Fruit fly (Drosophila melanogaster) whole organism, embryonic: ENCODE measurements around the gene ps.

Experiments used
- Atf-2 ChIP-seq: fragments of 200-800 bp; sonication (Bioruptor generic); optimal IDR thresholded peaks from 2 replicates; lab custom pipeline; 2016; ENCODE audit warnings: missing biosample characterization, missing genetic modification characterization
- BEAF-32 ChIP-seq: fragments of 200-800 bp; sonication (Bioruptor generic); optimal IDR thresholded peaks from 3 replicates; lab custom pipeline; 2017; ENCODE audit warnings: missing biosample characterization, missing genetic modification characterization, mild to moderate bottlenecking, moderate library complexity, missing genetic modification reagents
- BtbVII ChIP-seq: fragments of 200-800 bp; sonication (Bioruptor generic); optimal IDR thresholded peaks from 3 replicates; lab custom pipeline; 2017; ENCODE audit warnings: missing biosample characterization, mild to moderate bottlenecking, missing genetic modification characterization
- C15 ChIP-seq: fragments of 200-800 bp; sonication (Bioruptor generic); IDR thresholded peaks from 3 replicates; pipeline ENCODE4 v1.3.6; 2022; ENCODE audit warnings: missing biosample characterization, missing genetic modification characterization
- CG10147 ChIP-seq: fragments of 200-800 bp; sonication (Bioruptor generic); optimal IDR thresholded peaks from 2 replicates; lab custom pipeline; 2019; ENCODE audit warnings: missing biosample characterization, mild to moderate bottlenecking, missing genetic modification characterization, moderate library complexity
- CG10209 ChIP-seq: fragments of 200-800 bp; sonication (Bioruptor generic); optimal IDR thresholded peaks from 3 replicates; lab custom pipeline; 2017; ENCODE audit warnings: missing biosample characterization, mild to moderate bottlenecking, missing genetic modification characterization, missing genetic modification reagents
- CG10654 ChIP-seq: fragments of 200-800 bp; sonication (Bioruptor generic); optimal IDR thresholded peaks from 2 replicates; lab custom pipeline; 2016; ENCODE audit warnings: missing biosample characterization, missing genetic modification characterization
- CG12391 ChIP-seq: fragments of 200-800 bp; sonication (Bioruptor generic); optimal IDR thresholded peaks from 3 replicates; lab custom pipeline; 2018; ENCODE audit warnings: missing biosample characterization, mild to moderate bottlenecking, missing genetic modification characterization, moderate library complexity
- CG12659 ChIP-seq: fragments of 200-800 bp; sonication (Bioruptor generic); optimal IDR thresholded peaks from 3 replicates; lab custom pipeline; 2017; ENCODE audit warnings: mild to moderate bottlenecking, missing biosample characterization, missing genetic modification reagents, missing genetic modification characterization
- CG13287 ChIP-seq: fragments of 200-800 bp; sonication (Bioruptor generic); IDR thresholded peaks from 2 replicates; pipeline ENCODE4 v1.3.6; 2022; ENCODE audit warnings: missing biosample characterization, missing genetic modification characterization; ENCODE audit not compliant: partially characterized antibody
- CG16779 ChIP-seq: fragments of 200-800 bp; sonication (Bioruptor generic); IDR thresholded peaks from 2 replicates; pipeline ENCODE4 v1.3.6; 2022; ENCODE audit warnings: missing biosample characterization, missing genetic modification characterization
- CG17328 ChIP-seq: fragments of 200-800 bp; sonication (Bioruptor generic); IDR thresholded peaks from 2 replicates; pipeline ENCODE4 v1.3.6; 2022; ENCODE audit warnings: missing biosample characterization, missing genetic modification characterization
- CG18262 ChIP-seq: fragments of 200-800 bp; optimal IDR thresholded peaks from 3 replicates; lab custom pipeline; 2019; ENCODE audit warnings: missing biosample characterization, mild to moderate bottlenecking, missing genetic modification characterization, moderate library complexity
- CG2116 ChIP-seq: fragments of 200-800 bp; sonication (Bioruptor generic); optimal IDR thresholded peaks from 3 replicates; lab custom pipeline; 2018; ENCODE audit warnings: missing biosample characterization, mild to moderate bottlenecking, missing genetic modification characterization
- CG2199 ChIP-seq: fragments of 200-800 bp; sonication (Bioruptor generic); IDR thresholded peaks from 3 replicates; pipeline ENCODE4 v1.3.6; 2022; ENCODE audit warnings: missing biosample characterization, missing genetic modification characterization
- CG33557 ChIP-seq: fragments of 200-800 bp; sonication (Bioruptor generic); optimal IDR thresholded peaks from 2 replicates; lab custom pipeline; 2019; ENCODE audit warnings: missing biosample characterization, mild to moderate bottlenecking, missing genetic modification characterization, moderate library complexity
- CG6654 ChIP-seq: fragments of 200-800 bp; sonication (Bioruptor generic); optimal IDR thresholded peaks from 2 replicates; lab custom pipeline; 2017; ENCODE audit warnings: missing biosample characterization, mild to moderate bottlenecking, missing genetic modification characterization
- CG7963 ChIP-seq: fragments of 200-800 bp; sonication (Bioruptor generic); IDR thresholded peaks from 3 replicates; pipeline ENCODE4 v1.3.6; 2022; ENCODE audit warnings: missing biosample characterization, missing genetic modification characterization; ENCODE audit not compliant: partially characterized antibody
- CG8924 ChIP-seq: fragments of 200-800 bp; optimal IDR thresholded peaks from 3 replicates; lab custom pipeline; 2019; ENCODE audit warnings: missing biosample characterization, mild to moderate bottlenecking, missing genetic modification characterization, moderate library complexity
- Dbx ChIP-seq: fragments of 200-800 bp; sonication (Bioruptor generic); IDR thresholded peaks from 3 replicates; pipeline ENCODE4 v1.3.6; 2022; ENCODE audit warnings: missing biosample characterization, missing genetic modification characterization
- Dip3 ChIP-seq: fragments of 200-800 bp; sonication (Bioruptor generic); optimal IDR thresholded peaks from 3 replicates; lab custom pipeline; 2016; ENCODE audit warnings: missing biosample characterization, missing genetic modification characterization
- Dll ChIP-seq: fragments of 200-800 bp; sonication (Bioruptor generic); IDR thresholded peaks from 4 replicates; pipeline ENCODE4 v1.3.6; 2022; ENCODE audit warnings: missing biosample characterization, missing genetic modification characterization; ENCODE audit not compliant: partially characterized antibody
- Doc2 ChIP-seq: fragments of 200-800 bp; sonication (Bioruptor generic); IDR thresholded peaks from 2 replicates; pipeline ENCODE4 v1.3.6; 2022; ENCODE audit warnings: missing biosample characterization, missing genetic modification characterization
- Doc3 ChIP-seq: fragments of 200-800 bp; sonication (Bioruptor generic); IDR thresholded peaks from 3 replicates; pipeline ENCODE4 v1.3.6; 2022; ENCODE audit warnings: missing biosample characterization, missing genetic modification characterization; ENCODE audit not compliant: partially characterized antibody
- Dref ChIP-seq: fragments of 200-800 bp; sonication (Bioruptor generic); IDR thresholded peaks from 2 replicates; pipeline ENCODE4 v1.3.6; 2022; ENCODE audit warnings: missing biosample characterization, missing genetic modification characterization
- Elba2 ChIP-seq: fragments of 200-800 bp; sonication (Bioruptor generic); optimal IDR thresholded peaks from 3 replicates; lab custom pipeline; 2016; ENCODE audit warnings: missing biosample characterization, missing genetic modification characterization
- Neu2 ChIP-seq: fragments of 200-800 bp; sonication (Bioruptor generic); optimal IDR thresholded peaks from 3 replicates; lab custom pipeline; 2016; ENCODE audit warnings: missing biosample characterization, missing genetic modification characterization, borderline replicate concordance
- Nf-YB ChIP-seq: fragments of 200-800 bp; sonication (Bioruptor generic); optimal IDR thresholded peaks from 3 replicates; lab custom pipeline; 2019; ENCODE audit warnings: missing biosample characterization, mild to moderate bottlenecking, missing genetic modification characterization, moderate library complexity
- Optix ChIP-seq: fragments of 200-800 bp; sonication (Bioruptor generic); IDR thresholded peaks from 3 replicates; pipeline ENCODE4 v1.3.6; 2022; ENCODE audit warnings: missing biosample characterization, missing genetic modification characterization
- Pdp1 ChIP-seq, 2 experiments: fragments of 200-800 bp; sonication (Bioruptor generic); optimal IDR thresholded peaks; 3 replicates each; lab custom pipeline; 2016; ENCODE audit warnings: missing biosample characterization in 2 of 2, missing genetic modification characterization in 2 of 2, mild to moderate bottlenecking in 1 of 2, moderate library complexity in 1 of 2
- Six4 ChIP-seq: fragments of 200-800 bp; sonication (Bioruptor generic); optimal IDR thresholded peaks from 2 replicates; lab custom pipeline; 2016; ENCODE audit warnings: missing biosample characterization, missing genetic modification characterization
- Vsx1 ChIP-seq: fragments of 200-800 bp; sonication (Bioruptor generic); optimal IDR thresholded peaks from 2 replicates; lab custom pipeline; 2017; ENCODE audit warnings: missing biosample characterization, mild to moderate bottlenecking, missing genetic modification characterization, missing genetic modification reagents
- ab ChIP-seq: fragments of 200-800 bp; sonication (Bioruptor generic); optimal IDR thresholded peaks from 2 replicates; lab custom pipeline; 2016; ENCODE audit warnings: missing biosample characterization, missing genetic modification characterization
- al ChIP-seq: fragments of 200-800 bp; sonication (Bioruptor generic); IDR thresholded peaks from 2 replicates; pipeline ENCODE4 v1.3.6; 2022; ENCODE audit warnings: missing biosample characterization, missing genetic modification characterization
- ara ChIP-seq: fragments of 200-800 bp; sonication (Bioruptor generic); IDR thresholded peaks from 2 replicates; pipeline ENCODE4 v1.3.6; 2022; ENCODE audit warnings: missing biosample characterization, missing genetic modification characterization
- bbx ChIP-seq: fragments of 200-800 bp; sonication (Bioruptor generic); IDR thresholded peaks from 2 replicates; pipeline ENCODE4 v1.3.6; 2022; ENCODE audit warnings: missing biosample characterization, missing genetic modification characterization; ENCODE audit not compliant: partially characterized antibody
- bigmax ChIP-seq: fragments of 200-800 bp; sonication (Bioruptor generic); optimal IDR thresholded peaks from 2 replicates; lab custom pipeline; 2018; ENCODE audit warnings: missing biosample characterization, mild to moderate bottlenecking, missing genetic modification characterization
- bowl ChIP-seq: fragments of 200-800 bp; sonication (Bioruptor generic); IDR thresholded peaks from 2 replicates; pipeline ENCODE4 v1.3.6; 2022; ENCODE audit warnings: missing biosample characterization, missing genetic modification characterization
- cwo ChIP-seq: fragments of 200-800 bp; sonication (Bioruptor generic); optimal IDR thresholded peaks from 3 replicates; lab custom pipeline; 2017; ENCODE audit warnings: missing biosample characterization, missing genetic modification characterization, mild to moderate bottlenecking, moderate library complexity, missing genetic modification reagents
- gcm ChIP-seq: fragments of 200-800 bp; sonication (Bioruptor generic); optimal IDR thresholded peaks from 2 replicates; lab custom pipeline; 2019; ENCODE audit warnings: missing biosample characterization, mild to moderate bottlenecking, missing genetic modification characterization, moderate library complexity
- hb ChIP-seq: fragments of 200-800 bp; sonication (Bioruptor generic); IDR thresholded peaks from 3 replicates; pipeline ENCODE4 v1.3.6; 2022; ENCODE audit warnings: missing biosample characterization, missing genetic modification characterization; ENCODE audit not compliant: partially characterized antibody
- hbn ChIP-seq: fragments of 200-800 bp; sonication (Bioruptor generic); IDR thresholded peaks from 2 replicates; pipeline ENCODE4 v1.3.6; 2022; ENCODE audit warnings: missing biosample characterization, missing genetic modification characterization; ENCODE audit not compliant: partially characterized antibody
- knrl ChIP-seq: fragments of 200-800 bp; sonication (Bioruptor generic); IDR thresholded peaks from 3 replicates; pipeline ENCODE4 v1.3.6; 2022; ENCODE audit warnings: missing biosample characterization, missing genetic modification characterization; ENCODE audit not compliant: partially characterized antibody
- mld ChIP-seq: fragments of 200-800 bp; sonication (Bioruptor generic); IDR thresholded peaks from 3 replicates; pipeline ENCODE4 v1.3.6; 2022; ENCODE audit warnings: missing biosample characterization, missing genetic modification characterization; ENCODE audit not compliant: partially characterized antibody
- oc ChIP-seq: fragments of 200-800 bp; sonication (Bioruptor generic); optimal IDR thresholded peaks from 2 replicates; lab custom pipeline; 2018; ENCODE audit warnings: missing biosample characterization, mild to moderate bottlenecking, missing genetic modification characterization, moderate library complexity
- sisA ChIP-seq: fragments of 200-800 bp; sonication (Bioruptor generic); IDR thresholded peaks from 2 replicates; pipeline ENCODE4 v1.3.6; 2022; ENCODE audit warnings: missing biosample characterization, missing genetic modification characterization
- tna ChIP-seq: fragments of 200-800 bp; sonication (Bioruptor generic); IDR thresholded peaks from 2 replicates; pipeline ENCODE4 v1.3.6; 2022; ENCODE audit warnings: missing biosample characterization, missing genetic modification characterization; ENCODE audit not compliant: partially characterized antibody
- unc-4 ChIP-seq: fragments of 200-800 bp; sonication (Bioruptor generic); IDR thresholded peaks from 2 replicates; pipeline ENCODE4 v1.3.6; 2022; ENCODE audit warnings: missing biosample characterization, missing genetic modification characterization; ENCODE audit not compliant: partially characterized antibody
- vnd ChIP-seq: fragments of 200-800 bp; sonication (Bioruptor generic); IDR thresholded peaks from 3 replicates; pipeline ENCODE4 v1.3.6; 2022; ENCODE audit warnings: missing biosample characterization, missing genetic modification characterization; ENCODE audit not compliant: partially characterized antibody

The ps gene

DNA sequence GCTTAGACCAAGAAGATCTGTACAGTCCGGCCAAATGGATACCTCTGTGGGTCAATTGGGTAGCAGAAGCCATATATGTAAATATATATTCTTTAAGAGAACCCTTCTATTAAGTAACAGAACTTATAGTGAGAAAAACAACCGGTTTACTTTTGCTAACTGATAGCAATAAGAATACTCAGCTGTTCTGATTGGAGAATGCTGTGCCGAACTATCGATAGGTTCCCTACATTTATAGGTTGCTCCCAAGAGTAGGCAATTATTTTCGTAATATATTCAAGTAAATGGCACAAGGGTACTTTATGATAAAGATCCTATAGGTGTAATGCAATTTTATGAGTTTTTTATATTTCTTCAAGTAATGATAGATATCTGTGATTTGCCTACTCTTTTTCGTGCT lies 38.6 kb downstream of the ps start, which contains the start of gene GstZ1 (continued):
- no peak for TF ChIP-seq oc (tag; lab: Kevin White, UChicago)
- TF ChIP-seq CG33557 (GFP tag; lab: Kevin White, UChicago): no peak
- TF ChIP-seq Doc2 (GFP tag; lab: Robert Waterston, UW): no peak
- no peak for TF ChIP-seq Dip3 (GFP tag; lab: Kevin White, UChicago)
- TF ChIP-seq Optix (GFP tag; lab: Robert Waterston, UW): no peak
- TF ChIP-seq tna (GFP tag; lab: Robert Waterston, UW): no peak; the same call in 1 of the 2 replicates
- no peak for TF ChIP-seq CG10209 (GFP tag; lab: Kevin White, UChicago)
- TF ChIP-seq Neu2 (GFP tag; lab: Kevin White, UChicago): no peak
- TF ChIP-seq vnd (GFP tag; lab: Robert Waterston, UW): 0 out of 3 replicates have a peak, but pooled peaks have one; percentile 33
- no peak for TF ChIP-seq Atf-2
- TF ChIP-seq mld: peak; percentile 64; the same call in 1 of the 3 replicates
- TF ChIP-seq CG16779 (GFP tag; lab: Robert Waterston, UW): no peak
- TF ChIP-seq CG2199: no peak
- TF ChIP-seq Vsx1 (GFP tag; lab: Kevin White, UChicago): no peak
- peak; percentile 18 for TF ChIP-seq CG10147 (GFP tag; lab: Kevin White, UChicago)
- TF ChIP-seq CG6654 (GFP tag; lab: Kevin White, UChicago): no peak
- no peak for TF ChIP-seq bowl (GFP tag; lab: Robert Waterston, UW)
- TF ChIP-seq ab: no peak
- peak; percentile 86 for TF ChIP-seq CG13287 (GFP tag; lab: Robert Waterston, UW)
- peak; percentile 74 for TF ChIP-seq hbn
- TF ChIP-seq CG12391 (tag; lab: Kevin White, UChicago): no peak
- no peak for TF ChIP-seq CG17328 (GFP tag; lab: Robert Waterston, UW)
- peak in 1 of 2 experiments; percentile 21 for TF ChIP-seq Pdp1 (GFP tag; optimal IDR thresholded peaks at IDR 0.05; lab: Kevin White, UChicago)
- no peak for TF ChIP-seq al (GFP tag; lab: Robert Waterston, UW)
- no peak for TF ChIP-seq sisA (GFP tag; lab: Robert Waterston, UW)
- peak; percentile 80 for TF ChIP-seq Dll
- TF ChIP-seq Doc3 (GFP tag; lab: Robert Waterston, UW): peak; percentile 67; the same call in 2 of the 3 replicates
- peak; percentile 76; the same call in 1 of the 2 replicates for TF ChIP-seq bbx (GFP tag; lab: Robert Waterston, UW)
- no peak for TF ChIP-seq bigmax (GFP tag; lab: Kevin White, UChicago)
- no peak for TF ChIP-seq CG7963 (GFP tag; lab: Robert Waterston, UW)
- no peak for TF ChIP-seq Dref (GFP tag; lab: Robert Waterston, UW)
- TF ChIP-seq CG2116: peak; percentile 16
- TF ChIP-seq CG10654: no peak
- peak; percentile 65 for TF ChIP-seq Nf-YB (GFP tag; lab: Kevin White, UChicago)
- no peak for TF ChIP-seq cwo (GFP tag; lab: Kevin White, UChicago)
- TF ChIP-seq BEAF-32: peak; percentile 72
- no peak for TF ChIP-seq BtbVII (GFP tag; lab: Kevin White, UChicago)
- peak; percentile 71 for TF ChIP-seq unc-4 (GFP tag; lab: Robert Waterston, UW)
- no peak for TF ChIP-seq Dbx (GFP tag; lab: Robert Waterston, UW)
- TF ChIP-seq CG12659 (GFP tag; lab: Kevin White, UChicago): no peak
- TF ChIP-seq ara (GFP tag; lab: Robert Waterston, UW): no peak
- peak; percentile 56; the same call in 1 of the 3 replicates for TF ChIP-seq knrl
- TF ChIP-seq CG8924 (tag; lab: Kevin White, UChicago): no peak
- no peak for TF ChIP-seq gcm
- peak; percentile 95 for TF ChIP-seq Elba2 (GFP tag; lab: Kevin White, UChicago)
- no peak for TF ChIP-seq C15
- no peak for TF ChIP-seq hb (GFP tag; lab: Robert Waterston, UW)
- TF ChIP-seq Six4 (GFP tag; lab: Kevin White, UChicago): no peak
- TF ChIP-seq CG18262 (tag; lab: Kevin White, UChicago): peak; percentile 15
